Fruit fly (Drosophila melanogaster) whole organism, embryonic: Measurements from ENCODE around the gene CG31793.

Experiments
- Adf1 ChIP-seq: fragments of 200-800 bp; sonication (Bioruptor generic); IDR thresholded peaks from 2 replicates; pipeline ENCODE4 v1.3.6; 2022; ENCODE audit warnings: missing biosample characterization, missing genetic modification characterization
- Bdp1 ChIP-seq: fragments of 200-800 bp; sonication (Bioruptor generic); optimal IDR thresholded peaks from 3 replicates; lab custom pipeline; 2016; ENCODE audit warnings: missing biosample characterization, missing genetic modification characterization
- Bteb2 ChIP-seq: fragments of 200-800 bp; sonication (Bioruptor generic); optimal IDR thresholded peaks from 2 replicates; lab custom pipeline; 2016; ENCODE audit warnings: missing biosample characterization, missing genetic modification characterization
- C15 ChIP-seq: fragments of 200-800 bp; sonication (Bioruptor generic); IDR thresholded peaks from 3 replicates; pipeline ENCODE4 v1.3.6; 2022; ENCODE audit warnings: missing biosample characterization, missing genetic modification characterization
- CG10321 ChIP-seq: fragments of 200-800 bp; sonication (Bioruptor generic); IDR thresholded peaks from 2 replicates; pipeline ENCODE4 v1.3.6; 2022; ENCODE audit warnings: missing biosample characterization, missing genetic modification characterization
- CG10462 ChIP-seq: fragments of 200-800 bp; sonication (Bioruptor generic); optimal IDR thresholded peaks from 2 replicates; lab custom pipeline; 2016; ENCODE audit warnings: missing biosample characterization, missing genetic modification characterization
- CG10979 ChIP-seq: fragments of 200-800 bp; sonication (Bioruptor generic); optimal IDR thresholded peaks from 2 replicates; lab custom pipeline; 2018; ENCODE audit warnings: missing biosample characterization, mild to moderate bottlenecking, missing genetic modification characterization, moderate library complexity
- CG14965 ChIP-seq: fragments of 200-800 bp; sonication (Bioruptor generic); optimal IDR thresholded peaks from 2 replicates; lab custom pipeline; 2016; ENCODE audit warnings: missing biosample characterization, missing genetic modification characterization, borderline replicate concordance
- CG15011 ChIP-seq: fragments of 200-800 bp; sonication (Bioruptor generic); optimal IDR thresholded peaks from 3 replicates; lab custom pipeline; 2018; ENCODE audit warnings: missing biosample characterization, mild to moderate bottlenecking, missing genetic modification characterization
- CG15073 ChIP-seq: fragments of 200-800 bp; sonication (Bioruptor generic); optimal IDR thresholded peaks from 2 replicates; lab custom pipeline; 2016; ENCODE audit warnings: missing biosample characterization, missing genetic modification characterization
- CG1529 ChIP-seq: fragments of 200-800 bp; sonication (Bioruptor generic); optimal IDR thresholded peaks from 3 replicates; lab custom pipeline; 2018; ENCODE audit warnings: missing biosample characterization, missing genetic modification characterization
- CG16863 ChIP-seq: fragments of 200-800 bp; sonication (Bioruptor generic); optimal IDR thresholded peaks from 3 replicates; lab custom pipeline; 2016; ENCODE audit warnings: missing biosample characterization, missing genetic modification characterization
- CG17186 ChIP-seq: fragments of 200-800 bp; sonication (Bioruptor generic); optimal IDR thresholded peaks from 3 replicates; lab custom pipeline; 2017; ENCODE audit warnings: missing biosample characterization, missing genetic modification reagents, missing genetic modification characterization
- CG32772 ChIP-seq: fragments of 200-800 bp; sonication (Bioruptor generic); IDR thresholded peaks from 2 replicates; pipeline ENCODE4 v1.3.6; 2022; ENCODE audit warnings: missing biosample characterization, missing genetic modification characterization
- CG34376 ChIP-seq: fragments of 200-800 bp; sonication (Bioruptor generic); optimal IDR thresholded peaks from 2 replicates; lab custom pipeline; 2018; ENCODE audit warnings: missing biosample characterization, mild to moderate bottlenecking, missing genetic modification characterization
- CG4282 ChIP-seq: fragments of 200-800 bp; sonication (Bioruptor generic); optimal IDR thresholded peaks from 2 replicates; lab custom pipeline; 2016; ENCODE audit warnings: missing biosample characterization, missing genetic modification characterization
- CG4360 ChIP-seq: fragments of 200-800 bp; sonication (Bioruptor generic); IDR thresholded peaks from 2 replicates; pipeline ENCODE4 v1.3.6; 2022; ENCODE audit warnings: missing biosample characterization, missing genetic modification characterization
- CG6854 ChIP-seq: fragments of 200-800 bp; sonication (Bioruptor generic); optimal IDR thresholded peaks from 3 replicates; lab custom pipeline; 2017; ENCODE audit warnings: missing biosample characterization, mild to moderate bottlenecking, missing genetic modification characterization
- CG7372 ChIP-seq: fragments of 200-800 bp; sonication (Bioruptor generic); IDR thresholded peaks from 2 replicates; pipeline ENCODE4 v1.3.6; 2022; ENCODE audit warnings: missing biosample characterization, missing genetic modification characterization
- CG7556 ChIP-seq: fragments of 200-800 bp; sonication (Bioruptor generic); optimal IDR thresholded peaks from 2 replicates; lab custom pipeline; 2017; ENCODE audit warnings: missing biosample characterization, mild to moderate bottlenecking, missing genetic modification characterization
- CG7745 ChIP-seq: fragments of 200-800 bp; sonication (Bioruptor generic); optimal IDR thresholded peaks from 2 replicates; lab custom pipeline; 2018; ENCODE audit warnings: missing biosample characterization, mild to moderate bottlenecking, missing genetic modification characterization, moderate library complexity
- CG8944 ChIP-seq: fragments of 200-800 bp; sonication (Bioruptor generic); optimal IDR thresholded peaks from 3 replicates; lab custom pipeline; 2016; ENCODE audit warnings: missing biosample characterization, missing genetic modification characterization
- CG9797 ChIP-seq: fragments of 200-800 bp; sonication (Bioruptor generic); optimal IDR thresholded peaks from 3 replicates; lab custom pipeline; 2018; ENCODE audit warnings: missing biosample characterization, mild to moderate bottlenecking, missing genetic modification characterization
- CG9817 ChIP-seq: fragments of 200-800 bp; sonication (Bioruptor generic); optimal IDR thresholded peaks from 2 replicates; lab custom pipeline; 2018; ENCODE audit warnings: missing biosample characterization, mild to moderate bottlenecking, missing genetic modification characterization, moderate library complexity
- Gug ChIP-seq: fragments of 200-800 bp; sonication (Bioruptor generic); IDR thresholded peaks from 4 replicates; pipeline ENCODE4 v1.3.6; 2022; ENCODE audit warnings: missing biosample characterization, missing genetic modification characterization
- Jarid2 ChIP-seq: fragments of 200-800 bp; sonication (Bioruptor generic); optimal IDR thresholded peaks from 3 replicates; lab custom pipeline; 2017; ENCODE audit warnings: mild to moderate bottlenecking, missing biosample characterization, missing genetic modification reagents, missing genetic modification characterization
- Lpt ChIP-seq: fragments of >200 bp; optimal IDR thresholded peaks from 2 replicates; lab custom pipeline; 2018; ENCODE audit warnings: missing biosample characterization, missing genetic modification characterization
- MBD-R2 ChIP-seq: fragments of 200-800 bp; sonication (Bioruptor generic); IDR thresholded peaks from 2 replicates; pipeline ENCODE4 v1.3.6; 2022; ENCODE audit warnings: missing biosample characterization, missing genetic modification characterization
- Poxn ChIP-seq: fragments of 200-800 bp; sonication (Bioruptor generic); IDR thresholded peaks from 2 replicates; pipeline ENCODE4 v1.3.6; 2022; ENCODE audit warnings: missing biosample characterization, missing genetic modification characterization
- Usf ChIP-seq: fragments of 200-800 bp; sonication (Bioruptor generic); optimal IDR thresholded peaks from 2 replicates; lab custom pipeline; 2017; ENCODE audit warnings: missing genotype, missing biosample characterization, missing genetic modification characterization
- abd-A ChIP-seq: fragments of 200-800 bp; sonication (Bioruptor generic); optimal IDR thresholded peaks from 3 replicates; lab custom pipeline; 2019; ENCODE audit warnings: missing biosample characterization, mild to moderate bottlenecking, missing genetic modification characterization, moderate library complexity
- ara ChIP-seq: fragments of 200-800 bp; sonication (Bioruptor generic); IDR thresholded peaks from 2 replicates; pipeline ENCODE4 v1.3.6; 2022; ENCODE audit warnings: missing biosample characterization, missing genetic modification characterization
- bbx ChIP-seq: fragments of 200-800 bp; sonication (Bioruptor generic); IDR thresholded peaks from 2 replicates; pipeline ENCODE4 v1.3.6; 2022; ENCODE audit warnings: missing biosample characterization, missing genetic modification characterization; ENCODE audit not compliant: partially characterized antibody
- chif ChIP-seq, 2 experiments: fragments of 200-800 bp; sonication (Bioruptor generic); optimal IDR thresholded peaks; 3 replicates each; lab custom pipeline; 2016; ENCODE audit warnings: missing biosample characterization in 2 of 2, missing genetic modification characterization in 2 of 2
- ci ChIP-seq: fragments of 200-800 bp; sonication (Bioruptor generic); IDR thresholded peaks from 3 replicates; pipeline ENCODE4 v1.3.6; 2022; ENCODE audit warnings: missing biosample characterization, missing genetic modification characterization
- cwo ChIP-seq: fragments of 200-800 bp; sonication (Bioruptor generic); optimal IDR thresholded peaks from 3 replicates; lab custom pipeline; 2017; ENCODE audit warnings: missing biosample characterization, missing genetic modification characterization, mild to moderate bottlenecking, moderate library complexity, missing genetic modification reagents
- dimm ChIP-seq: fragments of 200-800 bp; sonication (Bioruptor generic); IDR thresholded peaks from 2 replicates; pipeline ENCODE4 v1.3.6; 2022; ENCODE audit warnings: missing biosample characterization, missing genetic modification characterization
- grn ChIP-seq: fragments of 200-800 bp; sonication (Bioruptor generic); optimal IDR thresholded peaks from 3 replicates; lab custom pipeline; 2017; ENCODE audit warnings: missing biosample characterization, missing genetic modification characterization
- gsb ChIP-seq: fragments of 200-800 bp; sonication (Bioruptor generic); IDR thresholded peaks from 2 replicates; pipeline ENCODE4 v1.3.6; 2022; ENCODE audit warnings: missing biosample characterization, missing genetic modification characterization
- her ChIP-seq: fragments of 200-800 bp; sonication (Bioruptor generic); optimal IDR thresholded peaks from 2 replicates; lab custom pipeline; 2016; ENCODE audit warnings: missing biosample characterization, missing genetic modification characterization
- kay ChIP-seq: fragments of 200-800 bp; sonication (Bioruptor generic); optimal IDR thresholded peaks from 2 replicates; lab custom pipeline; 2016; ENCODE audit warnings: missing biosample characterization, missing genetic modification characterization
- knrl ChIP-seq: fragments of 200-800 bp; sonication (Bioruptor generic); IDR thresholded peaks from 3 replicates; pipeline ENCODE4 v1.3.6; 2022; ENCODE audit warnings: missing biosample characterization, missing genetic modification characterization; ENCODE audit not compliant: partially characterized antibody
- lab ChIP-seq: fragments of 200-800 bp; sonication (Bioruptor generic); optimal IDR thresholded peaks from 3 replicates; lab custom pipeline; 2017; ENCODE audit warnings: missing biosample characterization, missing genetic modification characterization, mild to moderate bottlenecking, moderate library complexity, missing genetic modification reagents
- lbe ChIP-seq: fragments of 200-800 bp; sonication (Bioruptor generic); optimal IDR thresholded peaks from 2 replicates; lab custom pipeline; 2016; ENCODE audit warnings: missing biosample characterization, mild to moderate bottlenecking, missing genetic modification characterization
- nerfin-1 ChIP-seq: fragments of 200-800 bp; sonication (Bioruptor generic); optimal IDR thresholded peaks from 3 replicates; lab custom pipeline; 2019; ENCODE audit warnings: missing biosample characterization, mild to moderate bottlenecking, missing genetic modification characterization, moderate library complexity
- org-1 ChIP-seq: fragments of 200-800 bp; sonication (Bioruptor generic); optimal IDR thresholded peaks from 2 replicates; lab custom pipeline; 2017; ENCODE audit warnings: missing biosample characterization, missing genetic modification characterization
- otp ChIP-seq: fragments of 200-800 bp; sonication (Bioruptor generic); IDR thresholded peaks from 3 replicates; pipeline ENCODE4, ENCODE4 v1.3.6; 2022; ENCODE audit warnings: missing biosample characterization, missing genetic modification characterization
- pb ChIP-seq: fragments of 200-800 bp; sonication (Bioruptor generic); optimal IDR thresholded peaks from 3 replicates; lab custom pipeline; 2016; ENCODE audit warnings: missing biosample characterization, missing genetic modification characterization
- row ChIP-seq: fragments of 200-800 bp; sonication (Bioruptor generic); IDR thresholded peaks from 3 replicates; pipeline ENCODE4 v1.3.6; 2022; ENCODE audit warnings: missing biosample characterization, missing genetic modification characterization
- salm ChIP-seq: fragments of 200-800 bp; sonication (Bioruptor generic); optimal IDR thresholded peaks from 2 replicates; lab custom pipeline; 2018; ENCODE audit warnings: missing biosample characterization, mild to moderate bottlenecking, missing genetic modification characterization
- slou ChIP-seq: fragments of 200-800 bp; sonication (Bioruptor generic); optimal IDR thresholded peaks from 3 replicates; lab custom pipeline; 2016; ENCODE audit warnings: missing biosample characterization, missing genetic modification characterization
- wdn ChIP-seq: fragments of 200-800 bp; sonication (Bioruptor generic); IDR thresholded peaks from 2 replicates; pipeline ENCODE4 v1.3.6; 2022; ENCODE audit warnings: missing biosample characterization, missing genetic modification characterization

CG31793 gene

dm6 chr2L:18981947-18982579 is 21.1 kb upstream of the CG31793 start:
- no peak for TF ChIP-seq Jarid2 (GFP tag; lab: Kevin White, UChicago)
- no peak for TF ChIP-seq CG7745 (tag; lab: Kevin White, UChicago)
- TF ChIP-seq ci (GFP tag; lab: Robert Waterston, UW) = peak; percentile 22; the same call in 1 of the 3 replicates
- no peak for TF ChIP-seq Bdp1 (GFP tag; lab: Kevin White, UChicago)
- no peak for TF ChIP-seq CG15011 (GFP tag; lab: Kevin White, UChicago)
- no peak for TF ChIP-seq lbe (GFP tag; lab: Kevin White, UChicago)
- TF ChIP-seq CG14965 (GFP tag; lab: Kevin White, UChicago) = no peak
- no peak for TF ChIP-seq CG4282 (GFP tag; lab: Kevin White, UChicago)
- no peak for TF ChIP-seq Adf1 (GFP tag; lab: Robert Waterston, UW)
- TF ChIP-seq kay (GFP tag; lab: Kevin White, UChicago) = no peak
- TF ChIP-seq chif (GFP tag; optimal IDR thresholded peaks at IDR 0.05; lab: Kevin White, UChicago) = no peak
- TF ChIP-seq CG32772 = no peak
- no peak for TF ChIP-seq Bteb2
- TF ChIP-seq CG6854 (GFP tag; lab: Kevin White, UChicago) = no peak
- no peak for TF ChIP-seq otp
- TF ChIP-seq Gug (GFP tag; lab: Robert Waterston, UW) = no peak
- no peak for TF ChIP-seq lab (GFP tag; lab: Kevin White, UChicago)
- no peak for TF ChIP-seq her (GFP tag; lab: Kevin White, UChicago)
- TF ChIP-seq CG10321 (GFP tag; lab: Robert Waterston, UW) = no peak
- no peak for TF ChIP-seq CG4360 (GFP tag; lab: Robert Waterston, UW)
- TF ChIP-seq MBD-R2 = no peak
- TF ChIP-seq pb (GFP tag; lab: Kevin White, UChicago) = no peak
- TF ChIP-seq ara (GFP tag; lab: Robert Waterston, UW) = peak; percentile 69; the same call in 1 of the 2 replicates
- TF ChIP-seq dimm (GFP tag; lab: Robert Waterston, UW) = no peak
- no peak for TF ChIP-seq C15 (GFP tag; lab: Robert Waterston, UW)
- TF ChIP-seq CG1529 (GFP tag; lab: Kevin White, UChicago) = peak; percentile 29
- no peak for TF ChIP-seq knrl (GFP tag; lab: Robert Waterston, UW)
- no peak for TF ChIP-seq gsb
- no peak for TF ChIP-seq CG10462 (GFP tag; lab: Kevin White, UChicago)
- no peak for TF ChIP-seq Poxn (GFP tag; lab: Robert Waterston, UW)
- TF ChIP-seq grn = no peak
- no peak for TF ChIP-seq bbx (GFP tag; lab: Robert Waterston, UW)
- no peak for TF ChIP-seq salm (tag; lab: Kevin White, UChicago)
- TF ChIP-seq wdn = no peak
- TF ChIP-seq org-1 (GFP tag; lab: Kevin White, UChicago) = no peak
- TF ChIP-seq row (GFP tag; lab: Robert Waterston, UW) = peak; percentile 52
- TF ChIP-seq CG7556 (GFP tag; lab: Kevin White, UChicago) = peak; percentile 19
- TF ChIP-seq CG9797 = no peak
- TF ChIP-seq CG8944 (GFP tag; lab: Kevin White, UChicago) = no peak
- no peak for TF ChIP-seq slou
- no peak for TF ChIP-seq abd-A (tag; lab: Kevin White, UChicago)
- TF ChIP-seq CG10979 (tag; lab: Kevin White, UChicago) = peak; percentile 64
- TF ChIP-seq CG34376 = no peak
- no peak for TF ChIP-seq CG17186
- no peak for TF ChIP-seq Lpt (GFP tag; lab: Kevin White, UChicago)
- no peak for TF ChIP-seq CG15073 (GFP tag; lab: Kevin White, UChicago)
- no peak for TF ChIP-seq CG16863
- no peak; the same call in 1 of the 2 replicates for TF ChIP-seq CG7372 (GFP tag; lab: Robert Waterston, UW)
- no peak for TF ChIP-seq cwo (GFP tag; lab: Kevin White, UChicago)
- no peak for TF ChIP-seq CG9817 (tag; lab: Kevin White, UChicago)
- no peak for TF ChIP-seq Usf (GFP tag; lab: Kevin White, UChicago)
- no peak for TF ChIP-seq nerfin-1 (tag; lab: Kevin White, UChicago)
